Worm (Caenorhabditis elegans): ENCODE results near the gene set-13.

- TF ChIP-seq mls-2 (tag; optimal IDR thresholded peaks at IDR 0.05), result no peak
- no peak for TF ChIP-seq nhr-237 (tag; optimal IDR thresholded peaks at IDR 0.05)
- TF ChIP-seq blmp-1 (tag; optimal IDR thresholded peaks at IDR 0.05), result no peak
- no peak for TF ChIP-seq elt-1 (tag; optimal IDR thresholded peaks at IDR 0.05; ENCODE audit: borderline replicate concordance, insufficient read depth)
- TF ChIP-seq lin-13 (tag; optimal IDR thresholded peaks at IDR 0.05), result no peak
- no peak for TF ChIP-seq snpc-4 (tag; optimal IDR thresholded peaks at IDR 0.05)
- TF ChIP-seq elt-3 (tag; optimal IDR thresholded peaks at IDR 0.05), result no peak
- TF ChIP-seq ztf-11 (tag; optimal IDR thresholded peaks at IDR 0.05), result no peak
- no peak for TF ChIP-seq lsy-2 (tag; optimal IDR thresholded peaks at IDR 0.05)
- TF ChIP-seq nhr-76 (tag; optimal IDR thresholded peaks at IDR 0.05), result no peak
- TF ChIP-seq ces-1 (GFP tag; optimal IDR thresholded peaks at IDR 0.05), result no peak
- TF ChIP-seq sptf-1 (tag; optimal IDR thresholded peaks at IDR 0.05), result no peak
- TF ChIP-seq nhr-12 (tag; optimal IDR thresholded peaks at IDR 0.05), result no peak
- TF ChIP-seq flh-1 (GFP tag; optimal IDR thresholded peaks at IDR 0.05), result no peak
Measured at ce11 chrII:2802804-2803586, 13.8 kb upstream of the set-13 start.

All from whole organism, mixed stage, embryonic.